Worm (Caenorhabditis elegans) whole organism, L2 larva: ENCODE measurements around the gene T13C2.7.

Source experiments
- C34F6.9 ChIP-seq: fragments of 150-350 bp; optimal IDR thresholded peaks from 2 replicates; lab custom pipeline; 2014; ENCODE audit warnings: missing biosample characterization, missing genetic modification characterization
- F13H6.1 ChIP-seq: sonication (generic microtip); optimal IDR thresholded peaks from 2 replicates; lab custom pipeline; 2016; ENCODE audit warnings: missing genetic modification characterization, missing compliant biosample characterization
- R02D3.7 ChIP-seq: fragments of 150-350 bp; optimal IDR thresholded peaks from 2 replicates; lab custom pipeline; 2014; ENCODE audit warnings: missing biosample characterization, missing genetic modification characterization
- Y55F3AM.14 ChIP-seq: fragments of 200-800 bp; sonication (Bioruptor generic); optimal IDR thresholded peaks from 2 replicates; lab custom pipeline; 2018; ENCODE audit warnings: mild to moderate bottlenecking, missing genetic modification characterization, missing compliant biosample characterization
- ZK546.5 ChIP-seq: sonication (generic microtip); optimal IDR thresholded peaks from 2 replicates; lab custom pipeline; 2017; ENCODE audit warnings: missing biosample characterization, missing genetic modification characterization
- alr-1 ChIP-seq: fragments of 150-350 bp; optimal IDR thresholded peaks from 2 replicates; lab custom pipeline; 2014; ENCODE audit warnings: missing biosample characterization, missing genetic modification characterization
- aly-2 ChIP-seq: fragments of 150-350 bp; optimal IDR thresholded peaks from 2 replicates; lab custom pipeline; 2014; ENCODE audit warnings: missing biosample characterization, missing genetic modification characterization
- blmp-1 ChIP-seq: sonication (generic microtip); optimal IDR thresholded peaks from 2 replicates; lab custom pipeline; 2017; ENCODE audit warnings: missing genetic modification characterization, mild to moderate bottlenecking, missing compliant biosample characterization, antibody characterized with exemption, moderate library complexity; ENCODE audit not compliant: insufficient read depth
- ceh-16 ChIP-seq: fragments of 150-350 bp; optimal IDR thresholded peaks from 2 replicates; lab custom pipeline; 2014; ENCODE audit warnings: missing biosample characterization, missing genetic modification characterization
- ceh-82 ChIP-seq: fragments of 150-350 bp; optimal IDR thresholded peaks from 2 replicates; lab custom pipeline; 2014; ENCODE audit warnings: missing biosample characterization, missing genetic modification characterization
- crh-2 ChIP-seq: sonication (generic microtip); optimal IDR thresholded peaks from 2 replicates; lab custom pipeline; 2017; ENCODE audit warnings: missing biosample characterization, missing genetic modification characterization
- egl-27 ChIP-seq: sonication (generic microtip); optimal IDR thresholded peaks from 3 replicates; lab custom pipeline; 2017; ENCODE audit warnings: missing biosample characterization, missing genetic modification reagents, missing genetic modification characterization
- elt-1 ChIP-seq: fragments of 150-350 bp; optimal IDR thresholded peaks from 2 replicates; lab custom pipeline; 2014; ENCODE audit warnings: missing biosample characterization, missing genetic modification characterization
- elt-3 ChIP-seq: sonication (generic microtip); optimal IDR thresholded peaks from 2 replicates; lab custom pipeline; 2017; ENCODE audit warnings: missing biosample characterization, missing genetic modification characterization
- fos-1 ChIP-seq: fragments of 150-350 bp; optimal IDR thresholded peaks from 2 replicates; lab custom pipeline; 2014; ENCODE audit warnings: missing biosample characterization, missing genetic modification characterization
- lin-11 ChIP-seq: fragments of 150-350 bp; sonication (generic microtip); optimal IDR thresholded peaks from 2 replicates; lab custom pipeline; 2014; ENCODE audit warnings: missing biosample characterization, missing genetic modification characterization, inconsistent platforms, mixed read lengths
- lsy-2 ChIP-seq, 2 experiments: fragments of 150-350 bp in 1 of 2; sonication (generic microtip) in 1 of 2; optimal IDR thresholded peaks; 2 replicates each; lab custom pipeline; 2014 to 2017; ENCODE audit warnings: missing biosample characterization in 2 of 2, missing genetic modification characterization in 2 of 2
- mab-5 ChIP-seq: fragments of 150-350 bp; optimal IDR thresholded peaks from 2 replicates; lab custom pipeline; 2014; ENCODE audit warnings: missing biosample characterization, missing genetic modification characterization
- mbf-1 ChIP-seq: sonication (generic microtip); optimal IDR thresholded peaks from 2 replicates; lab custom pipeline; 2017; ENCODE audit warnings: missing biosample characterization, missing genetic modification characterization
- mdl-1 ChIP-seq, 2 experiments: fragments of 150-350 bp in 1 of 2; sonication (generic microtip) in 1 of 2; optimal IDR thresholded peaks; 2 replicates each; lab custom pipeline; 2017; ENCODE audit warnings: missing biosample characterization in 2 of 2, missing genetic modification characterization in 2 of 2
- nhr-129 ChIP-seq: fragments of 150-350 bp; optimal IDR thresholded peaks from 2 replicates; lab custom pipeline; 2014; ENCODE audit warnings: missing biosample characterization, missing genetic modification characterization
- nhr-21 ChIP-seq: fragments of 150-350 bp; optimal IDR thresholded peaks from 2 replicates; lab custom pipeline; 2014; ENCODE audit warnings: missing biosample characterization, missing genetic modification characterization
- nhr-23 ChIP-seq: fragments of 150-350 bp; optimal IDR thresholded peaks from 2 replicates; lab custom pipeline; 2014; ENCODE audit warnings: missing biosample characterization, missing genetic modification reagents, missing genetic modification characterization
- nhr-237 ChIP-seq: fragments of 150-350 bp; optimal IDR thresholded peaks from 2 replicates; lab custom pipeline; 2014; ENCODE audit warnings: missing biosample characterization, missing genetic modification characterization
- nhr-25 ChIP-seq: fragments of 150-350 bp; sonication (generic microtip); optimal IDR thresholded peaks from 3 replicates; lab custom pipeline; 2014; ENCODE audit warnings: missing biosample characterization, missing genetic modification characterization
- nhr-6 ChIP-seq: fragments of 150-350 bp; optimal IDR thresholded peaks from 2 replicates; lab custom pipeline; 2014; ENCODE audit warnings: missing biosample characterization, missing genetic modification characterization
- nhr-77 ChIP-seq: fragments of 150-350 bp; optimal IDR thresholded peaks from 2 replicates; lab custom pipeline; 2014; ENCODE audit warnings: missing biosample characterization, missing genetic modification characterization
- peb-1 ChIP-seq: fragments of 150-350 bp; optimal IDR thresholded peaks from 2 replicates; lab custom pipeline; 2014; ENCODE audit warnings: missing biosample characterization, missing genetic modification characterization
- skn-1 ChIP-seq: sonication (generic microtip); optimal IDR thresholded peaks from 2 replicates; lab custom pipeline; 2017; ENCODE audit warnings: missing biosample characterization, missing genetic modification characterization
- sma-3 ChIP-seq: sonication (generic microtip); optimal IDR thresholded peaks from 2 replicates; lab custom pipeline; 2016; ENCODE audit warnings: missing genetic modification reagents, missing genetic modification characterization, missing compliant biosample characterization
- sma-9 ChIP-seq, 2 experiments: fragments of 150-350 bp in 1 of 2; sonication (generic microtip) in 1 of 2; optimal IDR thresholded peaks; 2 replicates each; lab custom pipeline; 2014 to 2016; ENCODE audit warnings: missing genetic modification characterization in 2 of 2, mild to moderate bottlenecking in 1 of 2, missing biosample characterization in 1 of 2, missing compliant biosample characterization in 1 of 2, missing genetic modification reagents in 1 of 2, moderate library complexity in 1 of 2
- snpc-4 ChIP-seq: fragments of 150-350 bp; optimal IDR thresholded peaks from 2 replicates; lab custom pipeline; 2014; ENCODE audit warnings: missing biosample characterization, missing genetic modification characterization
- unc-55 ChIP-seq: fragments of 150-350 bp; sonication (generic microtip); optimal IDR thresholded peaks from 3 replicates; lab custom pipeline; 2014; ENCODE audit warnings: missing biosample characterization, missing genetic modification reagents, missing genetic modification characterization
- unc-62 ChIP-seq: fragments of 150-350 bp; optimal IDR thresholded peaks from 2 replicates; lab custom pipeline; 2014; ENCODE audit warnings: missing biosample characterization, missing genetic modification reagents, missing genetic modification characterization
- zag-1 ChIP-seq: fragments of 150-350 bp; optimal IDR thresholded peaks from 2 replicates; lab custom pipeline; 2014; ENCODE audit warnings: missing biosample characterization, missing genetic modification characterization
- ztf-1 ChIP-seq: fragments of 200-800 bp; sonication (Bioruptor generic); conservative IDR thresholded peaks from 2 replicates; pipeline ENCODE4 v1.3.6; 2022; ENCODE audit warnings: missing genetic modification characterization, missing compliant biosample characterization
- ztf-11 ChIP-seq: sonication (generic microtip); optimal IDR thresholded peaks from 2 replicates; lab custom pipeline; 2017; ENCODE audit warnings: missing biosample characterization, missing genetic modification characterization
- ztf-4 ChIP-seq: fragments of 150-350 bp; optimal IDR thresholded peaks from 2 replicates; lab custom pipeline; 2014; ENCODE audit warnings: missing biosample characterization, missing genetic modification characterization

The T13C2.7 gene

DNA sequence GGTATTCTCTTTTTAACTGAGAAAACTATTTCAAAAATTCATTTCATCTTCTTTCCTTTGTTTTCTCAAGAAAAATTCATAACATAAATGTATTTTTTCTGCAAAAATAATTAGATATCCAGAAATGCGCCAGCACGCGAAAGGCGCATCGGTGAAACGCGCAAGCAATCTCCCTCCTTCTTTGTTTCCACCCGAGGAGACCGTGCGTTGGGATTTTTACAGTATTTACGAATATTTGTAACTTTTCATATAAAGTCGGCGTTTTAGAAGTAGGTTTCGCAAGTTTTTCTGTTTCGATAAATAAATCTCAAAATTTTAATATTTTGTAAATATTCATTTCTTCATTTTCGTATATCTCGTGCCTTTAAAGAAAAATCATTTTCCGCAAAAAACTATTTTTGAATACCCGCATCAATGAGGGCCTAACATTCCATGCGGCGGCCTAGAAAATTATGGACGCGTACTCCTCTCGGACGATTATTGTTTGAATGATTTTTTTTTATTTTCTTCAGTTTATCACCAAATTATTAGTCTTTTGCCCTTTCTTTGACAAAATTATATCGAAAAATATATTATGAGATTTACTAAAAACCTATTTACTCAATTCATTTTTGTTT lies 2.7 kb upstream of the T13C2.7 start, which contains the start of gene ssup-72 (continued):
- TF ChIP-seq snpc-4 (tag; lab: Kevin White, UChicago) (no peak), unc-62 (GFP tag; lab: Kevin White, UChicago) (no peak), crh-2 (peak; percentile 58), peb-1 (no peak), alr-1 (no peak), nhr-23 (no peak), R02D3.7 (tag; lab: Kevin White, UChicago) (no peak), unc-55 (GFP tag; lab: Kevin White, UChicago) (peak; percentile 73), nhr-237 (tag; lab: Kevin White, UChicago) (no peak), blmp-1 (tag; lab: Kevin White, UChicago) (no peak), C34F6.9 (peak; percentile 75), zag-1 (tag; lab: Kevin White, UChicago) (no peak), mbf-1 (tag; lab: Kevin White, UChicago) (no peak), ZK546.5 (tag; lab: Kevin White, UChicago) (no peak), nhr-129 (tag; lab: Kevin White, UChicago) (peak; percentile 37), ztf-1 (no peak), nhr-21 (peak; percentile 56)
- TF ChIP-seq, all 48 proteins: peak for 14

DNA sequence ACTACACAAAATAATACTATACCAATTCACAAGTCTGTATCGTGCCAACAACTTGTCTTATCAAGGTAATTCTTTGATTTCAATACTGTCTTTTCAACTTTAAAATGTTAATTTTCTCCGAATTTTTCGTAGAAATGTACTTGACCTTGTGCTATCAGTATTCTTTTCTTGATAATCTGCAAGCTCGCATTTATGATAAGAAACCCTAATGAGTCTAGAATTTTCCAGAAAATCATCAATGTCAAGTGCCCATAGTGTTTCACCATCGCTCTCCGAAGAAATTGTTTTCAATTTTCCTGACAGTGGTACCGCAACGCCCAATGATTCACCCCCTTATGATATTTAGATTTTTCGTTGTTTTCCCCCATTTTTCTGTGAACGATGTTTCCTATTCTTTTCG lies 2.0 kb downstream of the T13C2.7 start:
- TF ChIP-seq fos-1 (peak; percentile 64), skn-1 (tag; lab: Kevin White, UChicago) (no peak)

DNA sequence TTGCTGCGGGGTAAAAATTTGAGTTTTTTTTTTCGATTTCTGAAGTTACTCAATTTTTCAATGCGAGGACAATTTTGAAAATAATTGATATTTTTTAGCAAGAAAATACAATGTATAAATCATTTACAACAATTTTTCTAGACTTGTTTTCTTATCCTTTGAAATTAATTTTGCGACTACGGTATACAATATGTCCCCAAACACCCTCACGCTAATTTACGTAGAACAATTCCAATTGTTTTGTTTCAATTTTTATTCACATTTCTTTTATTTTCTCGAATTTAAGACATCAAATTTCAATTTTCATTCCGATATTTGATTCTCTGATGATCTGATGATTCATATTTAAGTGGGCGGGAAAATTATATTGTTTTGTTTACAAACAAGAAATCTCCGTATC lies 2.8 kb downstream of the T13C2.7 start:
- no peak for TF ChIP-seq alr-1
- no peak for TF ChIP-seq skn-1 (tag; lab: Kevin White, UChicago)
- no peak for TF ChIP-seq lsy-2 (tag; optimal IDR thresholded peaks at IDR 0.05; lab: Kevin White, UChicago)
- TF ChIP-seq ztf-11 (tag; lab: Kevin White, UChicago), result no peak
- TF ChIP-seq zag-1 (tag; lab: Kevin White, UChicago), result no peak
- no peak for TF ChIP-seq nhr-77
- TF ChIP-seq unc-62 (GFP tag; lab: Kevin White, UChicago), result no peak
- no peak for TF ChIP-seq C34F6.9
- TF ChIP-seq nhr-6, result no peak
- no peak for TF ChIP-seq nhr-21
- no peak for TF ChIP-seq mbf-1 (tag; lab: Kevin White, UChicago)
- no peak for TF ChIP-seq ztf-4 (tag; lab: Kevin White, UChicago)
- TF ChIP-seq F13H6.1 (tag; lab: Kevin White, UChicago), result no peak
- TF ChIP-seq ZK546.5 (tag; lab: Kevin White, UChicago), result no peak
- no peak for TF ChIP-seq nhr-129 (tag; lab: Kevin White, UChicago)
- no peak for TF ChIP-seq ceh-82 (tag; lab: Kevin White, UChicago)

DNA sequence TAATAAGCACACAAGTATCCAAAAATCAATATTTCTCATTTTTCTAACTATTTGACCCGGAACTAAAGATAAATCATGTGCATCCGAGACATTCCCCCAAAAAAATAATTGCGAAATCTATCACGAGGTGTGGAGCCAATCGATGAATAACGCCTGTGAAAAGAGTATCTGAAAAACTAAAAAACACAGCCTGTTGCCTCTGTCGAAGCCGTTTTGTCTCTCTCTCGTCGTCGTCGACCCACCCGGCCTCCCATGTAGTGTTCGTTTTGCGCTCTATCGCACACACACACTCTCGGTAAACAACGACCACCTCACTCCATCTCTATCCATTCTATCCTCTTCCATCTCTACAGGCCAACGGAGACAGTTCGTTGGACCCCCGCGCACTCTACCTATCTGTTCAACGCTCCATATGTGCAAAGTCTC lies 3.5 kb downstream of the T13C2.7 start:
- peak; percentile 39 for TF ChIP-seq F13H6.1 (tag; lab: Kevin White, UChicago)
- peak; percentile 8 for TF ChIP-seq fos-1
- TF ChIP-seq unc-55 (GFP tag; lab: Kevin White, UChicago), result peak; percentile 79
- TF ChIP-seq C34F6.9, result peak; percentile 96
- TF ChIP-seq mbf-1 (tag; lab: Kevin White, UChicago), result no peak
- TF ChIP-seq elt-3 (tag; lab: Kevin White, UChicago), result no peak
- peak; percentile 64 for TF ChIP-seq lin-11 (tag; lab: Kevin White, UChicago)
- TF ChIP-seq sma-9 (GFP tag; optimal IDR thresholded peaks at IDR 0.05; lab: Kevin White, UChicago), result peak; percentile 61
- no peak for TF ChIP-seq sma-9 (tag; optimal IDR thresholded peaks at IDR 0.05; lab: Kevin White, UChicago)
- peak; percentile 5 for TF ChIP-seq mab-5 (tag; lab: Kevin White, UChicago)
- TF ChIP-seq ztf-4 (tag; lab: Kevin White, UChicago), result peak; percentile 48
- peak; percentile 59 for TF ChIP-seq nhr-25 (tag; lab: Kevin White, UChicago)
- TF ChIP-seq blmp-1 (tag; lab: Kevin White, UChicago), result peak; percentile 3
- no peak for TF ChIP-seq ztf-11 (tag; lab: Kevin White, UChicago)
- no peak for TF ChIP-seq nhr-21
- TF ChIP-seq nhr-129 (tag; lab: Kevin White, UChicago), result peak; percentile 71
- peak; percentile 22 for TF ChIP-seq sma-3 (GFP tag; lab: Kevin White, UChicago)
- TF ChIP-seq lsy-2 (tag; optimal IDR thresholded peaks at IDR 0.05; lab: Kevin White, UChicago), result peak; percentile 38 to 65
- TF ChIP-seq, all 48 proteins: peak for 13

DNA sequence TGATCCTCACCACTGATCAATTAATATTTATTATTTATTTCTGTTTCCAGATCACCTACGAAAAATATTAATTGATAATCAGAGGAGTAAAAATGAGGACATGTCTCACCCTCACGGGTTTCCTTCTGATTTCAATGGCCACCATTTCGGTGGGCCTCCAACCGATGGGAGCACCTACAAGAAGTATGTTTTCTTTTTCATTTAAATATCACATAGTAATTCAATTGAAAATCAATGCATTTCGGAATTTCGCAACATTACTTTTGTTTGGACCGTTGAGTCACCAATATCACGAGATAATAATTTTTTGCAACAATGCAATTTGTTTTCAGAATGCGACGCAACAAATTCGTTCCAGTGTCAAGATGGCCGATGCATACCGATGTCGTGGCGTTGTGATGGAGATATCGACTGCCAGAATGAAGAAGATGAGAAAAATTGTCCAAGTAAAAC lies 4.2 kb downstream of the T13C2.7 start, which contains the start of gene gldi-2:
Gene gldi-2 (plus strand): TSS at position 51 of the 453 bp plus-strand sequence.
- TF ChIP-seq Y55F3AM.14 (GFP tag; lab: Kevin White, UChicago), result no peak
- TF ChIP-seq ZK546.5 (tag; lab: Kevin White, UChicago), result no peak
- TF ChIP-seq nhr-237 (tag; lab: Kevin White, UChicago), result no peak
- TF ChIP-seq ztf-1, result no peak
- no peak for TF ChIP-seq mbf-1 (tag; lab: Kevin White, UChicago)
- TF ChIP-seq elt-3 (tag; lab: Kevin White, UChicago), result no peak
- no peak for TF ChIP-seq aly-2
- no peak for TF ChIP-seq nhr-77
- no peak for TF ChIP-seq lin-11 (tag; lab: Kevin White, UChicago)
- no peak for TF ChIP-seq snpc-4 (tag; lab: Kevin White, UChicago)
- TF ChIP-seq skn-1 (tag; lab: Kevin White, UChicago), result no peak
- no peak for TF ChIP-seq lsy-2 (tag; optimal IDR thresholded peaks at IDR 0.05; lab: Kevin White, UChicago)
- TF ChIP-seq elt-1, result no peak
- TF ChIP-seq C34F6.9, result no peak
- TF ChIP-seq egl-27 (tag; lab: Kevin White, UChicago), result no peak
- no peak for TF ChIP-seq unc-62 (GFP tag; lab: Kevin White, UChicago)
- no peak for TF ChIP-seq mab-5 (tag; lab: Kevin White, UChicago)
- TF ChIP-seq ceh-16 (tag; lab: Kevin White, UChicago), result no peak
- no peak for TF ChIP-seq mdl-1 (tag; optimal IDR thresholded peaks at IDR 0.05; lab: Kevin White, UChicago)
- TF ChIP-seq, all 48 proteins: peak for 0
